Fruit fly (Drosophila melanogaster) whole organism, adult: ENCODE data around the gene BuGZ.

Experiments used
- CG11617 ChIP-seq: fragments of 200-800 bp; sonication (Bioruptor generic); optimal IDR thresholded peaks from 2 replicates; lab custom pipeline; 2017; ENCODE audit warnings: mild to moderate bottlenecking, missing biosample characterization, missing genetic modification reagents, missing genetic modification characterization
- CG12768 ChIP-seq: fragments of 200-800 bp; sonication (Bioruptor generic); optimal IDR thresholded peaks from 2 replicates; lab custom pipeline; 2017; ENCODE audit warnings: missing biosample characterization, missing genetic modification characterization, mild to moderate bottlenecking, moderate library complexity, missing genetic modification reagents
- CG14711 ChIP-seq: fragments of 200-800 bp; sonication (Bioruptor generic); optimal IDR thresholded peaks from 2 replicates; lab custom pipeline; 2018; ENCODE audit warnings: missing biosample characterization, mild to moderate bottlenecking, missing genetic modification characterization, moderate library complexity
- CG1620 ChIP-seq: fragments of 200-800 bp; sonication (Bioruptor generic); optimal IDR thresholded peaks from 2 replicates; lab custom pipeline; 2016; ENCODE audit warnings: missing biosample characterization, missing genetic modification characterization
- CG33017 ChIP-seq: fragments of 200-800 bp; sonication (Bioruptor generic); optimal IDR thresholded peaks from 2 replicates; lab custom pipeline; 2018; ENCODE audit warnings: missing biosample characterization, mild to moderate bottlenecking, missing genetic modification characterization, moderate library complexity
- CG5204 ChIP-seq: fragments of 200-800 bp; sonication (Bioruptor generic); optimal IDR thresholded peaks from 2 replicates; lab custom pipeline; 2016; ENCODE audit warnings: missing biosample characterization, missing genetic modification characterization
- CG7045 ChIP-seq: fragments of 200-800 bp; sonication (Bioruptor generic); optimal IDR thresholded peaks from 2 replicates; lab custom pipeline; 2017; ENCODE audit warnings: missing biosample characterization, mild to moderate bottlenecking, missing genetic modification characterization
- CG7101 ChIP-seq: fragments of 200-800 bp; sonication (Bioruptor generic); optimal IDR thresholded peaks from 2 replicates; lab custom pipeline; 2018; ENCODE audit warnings: missing biosample characterization, mild to moderate bottlenecking, missing genetic modification characterization, moderate library complexity
- Clk ChIP-seq: fragments of 200-800 bp; sonication (Bioruptor generic); optimal IDR thresholded peaks from 2 replicates; lab custom pipeline; 2017; ENCODE audit warnings: missing biosample characterization, missing genetic modification characterization
- Crg-1 ChIP-seq: fragments of 200-800 bp; sonication (Bioruptor generic); optimal IDR thresholded peaks from 2 replicates; lab custom pipeline; 2016; ENCODE audit warnings: missing biosample characterization, missing genetic modification characterization
- Hr96 ChIP-seq: fragments of 200-800 bp; sonication (Bioruptor generic); optimal IDR thresholded peaks from 2 replicates; lab custom pipeline; 2016; ENCODE audit warnings: missing biosample characterization, missing genetic modification characterization
- Mnt ChIP-seq: fragments of 200-800 bp; sonication (Bioruptor generic); optimal IDR thresholded peaks from 2 replicates; lab custom pipeline; 2016; ENCODE audit warnings: missing biosample characterization, mild to moderate bottlenecking, missing genetic modification characterization
- bab1 ChIP-seq: fragments of 200-800 bp; sonication (Bioruptor generic); optimal IDR thresholded peaks from 3 replicates; lab custom pipeline; 2019; ENCODE audit warnings: missing biosample characterization, mild to moderate bottlenecking, missing genetic modification characterization, moderate library complexity
- cic ChIP-seq: fragments of 200-800 bp; sonication (Bioruptor generic); optimal IDR thresholded peaks from 2 replicates; lab custom pipeline; 2017; ENCODE audit warnings: missing biosample characterization, mild to moderate bottlenecking, missing genetic modification characterization, moderate library complexity
- cnc ChIP-seq, 2 experiments: fragments of >200 bp; optimal IDR thresholded peaks; 2 replicates each; lab custom pipeline; 2017
- kay ChIP-seq: fragments of 200-800 bp; sonication (Bioruptor generic); peaks from one replicate; lab custom pipeline; 2016; ENCODE audit warnings: missing biosample characterization, missing genetic modification characterization, borderline replicate concordance
- ovo ChIP-seq: fragments of 200-800 bp; sonication (Bioruptor generic); optimal IDR thresholded peaks from 2 replicates; lab custom pipeline; 2016; ENCODE audit warnings: missing biosample characterization, missing genetic modification characterization
- pad ChIP-seq: fragments of 200-800 bp; sonication (Bioruptor generic); optimal IDR thresholded peaks from 3 replicates; lab custom pipeline; 2017; ENCODE audit warnings: missing biosample characterization, missing genetic modification characterization, mild to moderate bottlenecking, moderate library complexity, missing genetic modification reagents
- tj ChIP-seq: fragments of 200-800 bp; sonication (Bioruptor generic); optimal IDR thresholded peaks from 3 replicates; lab custom pipeline; 2017; ENCODE audit warnings: missing biosample characterization, mild to moderate bottlenecking, missing genetic modification characterization, moderate library complexity
- toe ChIP-seq: fragments of 200-800 bp; sonication (Bioruptor generic); optimal IDR thresholded peaks from 2 replicates; lab custom pipeline; 2016; ENCODE audit warnings: missing biosample characterization, missing genetic modification characterization

Gene BuGZ

dm6 chr2L:16716771-16717170 lies 26.4 kb upstream of the BuGZ start:
- peak; percentile 32 for TF ChIP-seq CG14711 (tag; lab: Kevin White, UChicago)
- no peak for TF ChIP-seq bab1 (GFP tag; lab: Kevin White, UChicago)
- TF ChIP-seq CG33017 (tag; lab: Kevin White, UChicago), result no peak
- TF ChIP-seq pad (GFP tag; lab: Kevin White, UChicago), result peak; percentile 9

- TF ChIP-seq CG11617 (GFP tag; lab: Kevin White, UChicago) (no peak), CG7045 (GFP tag; lab: Kevin White, UChicago) (no peak), Hr96 (GFP tag; lab: Kevin White, UChicago) (no peak), cnc (optimal IDR thresholded peaks at IDR 0.05; lab: Kevin White, UChicago) (no peak), CG33017 (tag; lab: Kevin White, UChicago) (no peak), kay (GFP tag; lab: Kevin White, UChicago) (no peak)
Observed at dm6 chr2L:16718446-16719173, 24.6 kb upstream of the BuGZ start.

DNA sequence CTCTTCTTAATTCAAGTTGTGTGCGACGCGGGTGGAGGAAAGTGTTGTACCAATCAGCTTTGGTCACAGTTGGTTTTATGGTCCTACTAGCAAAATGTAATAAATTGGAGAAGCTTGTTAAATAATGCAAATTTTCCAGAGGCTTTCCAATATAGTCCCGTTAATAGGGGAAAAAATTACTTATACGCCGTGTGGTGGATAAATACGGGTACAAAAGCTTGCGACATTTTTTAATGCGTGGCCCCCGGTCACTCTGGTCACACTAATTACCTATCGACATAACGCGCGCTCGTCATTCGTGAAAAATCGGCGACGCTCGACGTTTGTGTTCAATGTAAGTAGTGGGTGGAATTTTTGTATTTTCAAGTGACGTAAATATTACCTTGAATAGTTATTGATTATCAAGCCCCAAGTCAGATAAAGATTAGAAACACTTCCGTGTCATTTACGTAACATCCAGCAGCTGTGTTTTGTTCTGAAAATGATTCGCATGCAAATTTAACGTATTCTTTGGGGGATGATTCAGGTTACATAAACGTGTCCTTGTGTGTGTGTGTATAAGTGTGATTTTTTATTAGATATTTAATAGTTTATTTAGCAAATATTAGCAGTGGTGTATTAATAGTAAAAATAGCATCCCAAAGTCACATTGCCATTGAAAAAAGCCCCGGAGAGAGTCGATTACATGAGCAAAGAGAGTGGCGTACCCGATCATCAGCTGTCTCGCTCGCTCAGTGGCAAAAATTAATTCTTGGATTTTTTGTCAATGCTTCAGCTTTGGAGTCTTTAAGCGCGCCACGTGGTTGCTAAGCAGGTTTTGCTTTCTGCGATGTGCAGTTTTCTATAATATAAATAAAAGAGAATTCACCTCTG lies 23.3 kb upstream of the BuGZ start, which contains the start of gene Cyt-c-p:
Gene Cyt-c-p, plus strand, starts transcription at position 290 of the 873 bp plus-strand sequence.
- TF ChIP-seq Mnt (GFP tag; lab: Kevin White, UChicago) (peak; percentile 43), toe (no peak), ovo (peak; percentile 18), Hr96 (GFP tag; lab: Kevin White, UChicago) (peak; percentile 25), cic (GFP tag; lab: Kevin White, UChicago) (peak; percentile 73), CG11617 (GFP tag; lab: Kevin White, UChicago) (peak; percentile 58), tj (peak; percentile 52), CG5204 (GFP tag; lab: Kevin White, UChicago) (no peak), CG33017 (tag; lab: Kevin White, UChicago) (peak; percentile 27), CG7101 (tag; lab: Kevin White, UChicago) (peak; percentile 54), CG14711 (tag; lab: Kevin White, UChicago) (peak; percentile 0), CG7045 (GFP tag; lab: Kevin White, UChicago) (no peak), cnc (optimal IDR thresholded peaks at IDR 0.05; lab: Kevin White, UChicago) (no peak), bab1 (GFP tag; lab: Kevin White, UChicago) (peak; percentile 69), CG12768 (no peak), CG1620 (GFP tag; lab: Kevin White, UChicago) (peak; percentile 47), Crg-1 (GFP tag; lab: Kevin White, UChicago) (peak; percentile 6), kay (GFP tag; lab: Kevin White, UChicago) (peak; percentile 69), Clk (GFP tag; lab: Kevin White, UChicago) (no peak), pad (GFP tag; lab: Kevin White, UChicago) (peak; percentile 86)

- peak; percentile 93 for TF ChIP-seq CG7101 (tag; lab: Kevin White, UChicago)
- peak; percentile 88 for TF ChIP-seq Hr96 (GFP tag; lab: Kevin White, UChicago)
- peak; percentile 95 for TF ChIP-seq toe
- TF ChIP-seq CG33017 (tag; lab: Kevin White, UChicago), result peak; percentile 94
- TF ChIP-seq kay (GFP tag; lab: Kevin White, UChicago), result peak; percentile 99
- peak; percentile 97 for TF ChIP-seq CG7045 (GFP tag; lab: Kevin White, UChicago)
- peak; percentile 96 for TF ChIP-seq CG11617 (GFP tag; lab: Kevin White, UChicago)
- TF ChIP-seq ovo, result peak; percentile 91
- no peak for TF ChIP-seq cnc (optimal IDR thresholded peaks at IDR 0.05; lab: Kevin White, UChicago)
- peak; percentile 97 for TF ChIP-seq CG5204 (GFP tag; lab: Kevin White, UChicago)
- TF ChIP-seq Clk (GFP tag; lab: Kevin White, UChicago), result peak; percentile 86
- TF ChIP-seq cic (GFP tag; lab: Kevin White, UChicago), result peak; percentile 75
- TF ChIP-seq bab1 (GFP tag; lab: Kevin White, UChicago), result peak; percentile 98
- TF ChIP-seq Crg-1 (GFP tag; lab: Kevin White, UChicago), result peak; percentile 84
- peak; percentile 93 for TF ChIP-seq CG12768
- peak; percentile 85 for TF ChIP-seq pad (GFP tag; lab: Kevin White, UChicago)
- peak; percentile 81 for TF ChIP-seq tj
- peak; percentile 95 for TF ChIP-seq CG14711 (tag; lab: Kevin White, UChicago)
- TF ChIP-seq Mnt (GFP tag; lab: Kevin White, UChicago), result peak; percentile 86
- TF ChIP-seq CG1620 (GFP tag; lab: Kevin White, UChicago), result peak; percentile 94
Observed at dm6 chr2L:16720707-16721700, 22.2 kb upstream of the BuGZ start.
